Worm (Caenorhabditis elegans): ENCODE measurements around the gene F10B5.3.

Gene F10B5.3

ce11 chrII:8141135-8141534 lies 8.7 kb downstream of the F10B5.3 start:
- TF ChIP-seq T07F8.4 (tag; optimal IDR thresholded peaks at IDR 0.05) (no peak), sdz-38 (tag; optimal IDR thresholded peaks at IDR 0.05) (no peak), mxl-1 (tag; optimal IDR thresholded peaks at IDR 0.05) (no peak), hrde-1 (tag; optimal IDR thresholded peaks at IDR 0.05; ENCODE audit: borderline replicate concordance) (peak; percentile 16), dox-1 (GFP tag; IDR thresholded peaks at IDR 0.05) (no peak), mcd-1 (GFP tag; IDR thresholded peaks at IDR 0.05) (no peak), K11D2.4 (GFP tag; IDR thresholded peaks at IDR 0.05) (no peak), ceh-27 (GFP tag; optimal IDR thresholded peaks at IDR 0.05) (no peak), ztf-28 (GFP tag; IDR thresholded peaks at IDR 0.05) (no peak), ztf-22 (GFP tag; optimal IDR thresholded peaks at IDR 0.05) (no peak), Y53G8AR.9 (GFP tag; conservative IDR thresholded peaks at IDR 0.05) (no peak), athp-1 (tag; optimal IDR thresholded peaks at IDR 0.05) (peak; percentile 22), egrh-3 (GFP tag; IDR thresholded peaks at IDR 0.05) (no peak), tbx-9 (tag; optimal IDR thresholded peaks at IDR 0.05; ENCODE audit: borderline replicate concordance) (no peak), sptf-2 (GFP tag; optimal IDR thresholded peaks at IDR 0.05) (no peak), hmg-20 (GFP tag; IDR thresholded peaks at IDR 0.05) (no peak), B0336.3 (GFP tag; IDR thresholded peaks at IDR 0.05) (peak; percentile 66; the same call in 1 of the 2 replicates), ekl-4 (GFP tag; IDR thresholded peaks at IDR 0.05) (0 out of 2 replicates have a peak, but pooled peaks have one; percentile 29), snpc-4 (GFP tag; optimal IDR thresholded peaks at IDR 0.05) (no peak), snpc-4 (tag; optimal IDR thresholded peaks at IDR 0.05) (peak in 1 of 4 experiments; percentile 3), snpc-3.4 (tag; optimal IDR thresholded peaks at IDR 0.05) (peak; percentile 19), egl-44 (GFP tag; IDR thresholded peaks at IDR 0.05) (no peak), lsl-1 (GFP tag; optimal IDR thresholded peaks at IDR 0.05) (no peak), nfyb-1 (GFP tag; IDR thresholded peaks at IDR 0.05) (peak; percentile 57; the same call in 1 of the 2 replicates), snpc-1.1 (tag; optimal IDR thresholded peaks at IDR 0.05; ENCODE audit: insufficient read depth) (no peak), dpff-1 (tag; optimal IDR thresholded peaks at IDR 0.05) (no peak), F22D6.2 (tag; optimal IDR thresholded peaks at IDR 0.05) (no peak), nhr-120 (GFP tag; IDR thresholded peaks at IDR 0.05) (no peak), tlf-1 (GFP tag; optimal IDR thresholded peaks at IDR 0.05) (no peak), Y56A3A.18 (GFP tag; IDR thresholded peaks at IDR 0.05) (no peak), tbp1 (GFP tag; optimal IDR thresholded peaks at IDR 0.05) (peak; percentile 15), madf-6 (GFP tag; IDR thresholded peaks at IDR 0.05) (peak; percentile 36; the same call in 1 of the 2 replicates), bed-1 (GFP tag; IDR thresholded peaks at IDR 0.05) (no peak), D2030.7 (GFP tag; IDR thresholded peaks at IDR 0.05) (0 out of 2 replicates have a peak, but pooled peaks have one; percentile 28), F49E8.2 (tag; optimal IDR thresholded peaks at IDR 0.05; ENCODE audit: insufficient read depth) (no peak), ztf-18 (tag; optimal IDR thresholded peaks at IDR 0.05) (no peak), cebp-2 (GFP tag; IDR thresholded peaks at IDR 0.05) (no peak), hmg-1.2 (GFP tag; IDR thresholded peaks at IDR 0.05) (no peak), Y79H2A.3 (GFP tag; conservative IDR thresholded peaks at IDR 0.05) (no peak), lir-1 (GFP tag; conservative IDR thresholded peaks at IDR 0.05) (no peak), attf-6 (GFP tag; IDR thresholded peaks at IDR 0.05) (0 out of 2 replicates have a peak, but pooled peaks have one; percentile 58), ZK185.1 (tag; optimal IDR thresholded peaks at IDR 0.05; ENCODE audit: poor library complexity, severe bottlenecking) (no peak), mes-4 (tag; optimal IDR thresholded peaks at IDR 0.05) (no peak), rpc-1 (optimal IDR thresholded peaks at IDR 0.05) (no peak), rpc-1 (tag; optimal IDR thresholded peaks at IDR 0.05) (no peak), rec-8 (tag; optimal IDR thresholded peaks at IDR 0.05) (no peak), nhr-27 (tag; optimal IDR thresholded peaks at IDR 0.05) (peak; percentile 11), efl-1 (GFP tag; optimal IDR thresholded peaks at IDR 0.05) (no peak), C17E4.6 (GFP tag; IDR thresholded peaks at IDR 0.05) (no peak)

All from whole organism, young adult.